Fruit fly (Drosophila melanogaster): Measurements from ENCODE around the gene twin.

The twin gene

DNA sequence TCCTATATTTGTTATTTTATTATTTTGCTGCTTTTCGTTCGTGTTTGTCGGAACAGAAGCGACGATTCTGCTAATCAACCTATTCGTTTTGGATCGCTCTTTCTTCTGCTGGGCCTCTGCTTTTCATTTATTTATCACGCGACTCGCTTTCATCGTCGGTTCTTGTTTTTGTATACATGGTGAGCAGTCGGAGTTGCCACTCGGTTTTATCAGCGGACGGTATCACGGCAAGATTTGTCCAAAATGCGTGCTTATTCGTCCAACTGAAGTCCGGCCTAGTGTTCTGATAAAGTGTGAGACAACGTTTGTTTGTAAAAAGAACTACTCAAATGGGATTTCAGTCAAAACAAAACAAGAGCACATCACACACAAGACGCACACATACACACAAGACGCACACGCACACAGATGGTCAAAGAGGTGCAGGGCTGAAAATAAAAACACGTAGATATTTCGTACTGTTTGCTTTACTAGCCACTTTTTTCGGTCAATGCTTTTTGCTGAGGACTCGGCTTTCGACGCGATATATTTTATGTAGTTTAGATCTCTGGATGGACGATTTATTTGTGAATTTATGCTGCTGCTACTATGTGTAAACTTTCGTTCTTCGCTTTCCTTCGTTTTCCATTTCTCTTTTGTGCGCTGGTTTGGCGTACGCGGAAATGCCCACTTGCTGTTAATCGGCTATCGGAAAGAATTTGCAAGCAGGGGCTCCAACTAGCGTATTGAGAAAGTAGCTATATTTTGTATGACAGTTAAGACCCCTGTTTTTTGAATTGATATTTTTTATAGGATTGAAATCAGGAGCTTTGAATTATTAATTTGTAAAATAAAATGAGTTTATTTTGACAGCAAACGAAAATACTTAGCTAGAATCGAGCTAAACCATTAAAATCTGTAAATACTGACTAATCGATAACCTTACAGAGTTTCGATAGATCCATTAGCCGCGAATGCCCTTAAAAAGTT is at the start of gene twin (continued):
- TF ChIP-seq kni (GFP tag; optimal IDR thresholded peaks at IDR 0.05) (no peak), jumu (GFP tag; optimal IDR thresholded peaks at IDR 0.05) (peak; percentile 71), BtbVII (GFP tag; optimal IDR thresholded peaks at IDR 0.05) (no peak), sr (GFP tag; IDR thresholded peaks at IDR 0.05) (no peak), CG7556 (GFP tag; optimal IDR thresholded peaks at IDR 0.05) (peak; percentile 18), CG43689 (GFP tag; IDR thresholded peaks at IDR 0.05) (no peak), lilli (GFP tag; optimal IDR thresholded peaks at IDR 0.05) (peak; percentile 86), CG12744 (GFP tag; optimal IDR thresholded peaks at IDR 0.05) (peak; percentile 4), amos (GFP tag; IDR thresholded peaks at IDR 0.05; ENCODE audit: partially characterized antibody) (peak; percentile 65), MBD-R2 (GFP tag; IDR thresholded peaks at IDR 0.05) (peak; percentile 58; the same call in 1 of the 2 replicates), CG15514 (GFP tag; optimal IDR thresholded peaks at IDR 0.05) (peak; percentile 67), aop (GFP tag; IDR thresholded peaks at IDR 0.05) (no peak), Usf (GFP tag; optimal IDR thresholded peaks at IDR 0.05) (no peak), CG12659 (GFP tag; optimal IDR thresholded peaks at IDR 0.05) (peak; percentile 73), ftz-f1 (GFP tag; optimal IDR thresholded peaks at IDR 0.05) (no peak), fd3F (GFP tag; optimal IDR thresholded peaks at IDR 0.05) (peak; percentile 43), Dip3 (GFP tag; optimal IDR thresholded peaks at IDR 0.05) (peak; percentile 74), CG34422 (GFP tag; IDR thresholded peaks at IDR 0.05) (peak; percentile 56; the same call in 2 of the 3 replicates), Taf1 (GFP tag; IDR thresholded peaks at IDR 0.05) (no peak), Xrp1 (GFP tag; IDR thresholded peaks at IDR 0.05) (peak; percentile 61; the same call in 1 of the 2 replicates), Six4 (GFP tag; optimal IDR thresholded peaks at IDR 0.05) (no peak), otp (GFP tag; IDR thresholded peaks at IDR 0.05) (peak; percentile 63; the same call in 2 of the 3 replicates), CG1529 (GFP tag; optimal IDR thresholded peaks at IDR 0.05) (no peak), eve (GFP tag; optimal IDR thresholded peaks at IDR 0.05) (no peak), chn (GFP tag; optimal IDR thresholded peaks at IDR 0.05) (peak; percentile 74), CG9215 (GFP tag; IDR thresholded peaks at IDR 0.05) (no peak; the same call in 1 of the 2 replicates), CG3163 (GFP tag; optimal IDR thresholded peaks at IDR 0.05) (peak; percentile 3), corto (GFP tag; optimal IDR thresholded peaks at IDR 0.05) (no peak), CG2712 (tag; optimal IDR thresholded peaks at IDR 0.05) (peak; percentile 60), hkb (optimal IDR thresholded peaks at IDR 0.05) (peak; percentile 39), hkb (GFP tag; IDR thresholded peaks at IDR 0.05) (peak; percentile 59), CG7745 (tag; optimal IDR thresholded peaks at IDR 0.05) (no peak), CG17802 (tag; optimal IDR thresholded peaks at IDR 0.05) (peak; percentile 14), CG31365 (tag; optimal IDR thresholded peaks at IDR 0.05) (no peak), CG10462 (GFP tag; optimal IDR thresholded peaks at IDR 0.05) (no peak), CG7963 (GFP tag; IDR thresholded peaks at IDR 0.05; ENCODE audit: partially characterized antibody) (0 out of 3 replicates have a peak, but pooled peaks have one; percentile 48), CG12942 (GFP tag; optimal IDR thresholded peaks at IDR 0.05) (peak; percentile 16), Dref (GFP tag; IDR thresholded peaks at IDR 0.05) (peak; percentile 71), B-H1 (GFP tag; IDR thresholded peaks at IDR 0.05) (peak; percentile 47; the same call in 1 of the 3 replicates), lmd (GFP tag; IDR thresholded peaks at IDR 0.05) (peak; percentile 53; the same call in 1 of the 2 replicates), btn (GFP tag; optimal IDR thresholded peaks at IDR 0.05) (no peak), Doc2 (GFP tag; IDR thresholded peaks at IDR 0.05) (no peak), CG11456 (GFP tag; IDR thresholded peaks at IDR 0.05) (peak; percentile 63; the same call in 2 of the 3 replicates), vfl (GFP tag; optimal IDR thresholded peaks at IDR 0.05) (peak; percentile 59), ranshi (GFP tag; IDR thresholded peaks at IDR 0.05) (no peak), esg (GFP tag; conservative IDR thresholded peaks at IDR 0.05) (peak; percentile 61), CG42726 (GFP tag; IDR thresholded peaks at IDR 0.05; ENCODE audit: partially characterized antibody) (no peak), H2.0 (GFP tag; IDR thresholded peaks at IDR 0.05) (peak; percentile 17; the same call in 1 of the 2 replicates), Dp (GFP tag; optimal IDR thresholded peaks at IDR 0.05) (peak; percentile 72)
